Fruit fly (Drosophila melanogaster): ENCODE results near the gene Past1.

Gene Past1

dm6 chr3R:12719627-12720343, 22.7 kb downstream of the Past1 start (continued):
- TF ChIP-seq CG4404 (GFP tag; IDR thresholded peaks at IDR 0.05) (no peak), Hr3 (GFP tag; optimal IDR thresholded peaks at IDR 0.05) (peak; percentile 23), Xrp1 (GFP tag; IDR thresholded peaks at IDR 0.05) (peak; percentile 36; the same call in 1 of the 2 replicates), CG5180 (GFP tag; optimal IDR thresholded peaks at IDR 0.05) (no peak), al (GFP tag; IDR thresholded peaks at IDR 0.05) (no peak), CG1603 (tag; optimal IDR thresholded peaks at IDR 0.05) (no peak), CG17802 (tag; optimal IDR thresholded peaks at IDR 0.05) (no peak), CG13287 (GFP tag; IDR thresholded peaks at IDR 0.05; ENCODE audit: partially characterized antibody) (peak; percentile 25; the same call in 1 of the 2 replicates), gt (GFP tag; IDR thresholded peaks at IDR 0.05) (no peak), Kr (GFP tag; optimal IDR thresholded peaks at IDR 0.05) (no peak), lmd (GFP tag; IDR thresholded peaks at IDR 0.05) (no peak), CG32532 (GFP tag; IDR thresholded peaks at IDR 0.05) (peak; percentile 53), ftz-f1 (GFP tag; optimal IDR thresholded peaks at IDR 0.05) (peak; percentile 17), CG6813 (GFP tag; optimal IDR thresholded peaks at IDR 0.05) (peak; percentile 51), fu2 (GFP tag; optimal IDR thresholded peaks at IDR 0.05) (no peak), Nf-YA (GFP tag; IDR thresholded peaks at IDR 0.05) (no peak), hbn (GFP tag; IDR thresholded peaks at IDR 0.05; ENCODE audit: partially characterized antibody) (no peak), CG15514 (GFP tag; optimal IDR thresholded peaks at IDR 0.05) (peak; percentile 33), Hmx (GFP tag; optimal IDR thresholded peaks at IDR 0.05) (no peak), Jarid2 (GFP tag; optimal IDR thresholded peaks at IDR 0.05) (no peak), grau (tag; optimal IDR thresholded peaks at IDR 0.05) (peak; percentile 43), CG8359 (GFP tag; optimal IDR thresholded peaks at IDR 0.05; ENCODE audit: borderline replicate concordance) (no peak), ara (GFP tag; IDR thresholded peaks at IDR 0.05) (no peak), ash1 (GFP tag; optimal IDR thresholded peaks at IDR 0.05) (no peak), Spps (tag; optimal IDR thresholded peaks at IDR 0.05) (no peak), rib (GFP tag; IDR thresholded peaks at IDR 0.05) (peak; percentile 84; the same call in 1 of the 2 replicates), CG6683 (GFP tag; optimal IDR thresholded peaks at IDR 0.05) (peak; percentile 31), CG10274 (GFP tag; optimal IDR thresholded peaks at IDR 0.05) (no peak), CG31224 (GFP tag; IDR thresholded peaks at IDR 0.05) (no peak), E2f2 (GFP tag; IDR thresholded peaks at IDR 0.05) (0 out of 2 replicates have a peak, but pooled peaks have one; percentile 17), dmrt11E (tag; optimal IDR thresholded peaks at IDR 0.05) (no peak), p53 (GFP tag; optimal IDR thresholded peaks at IDR 0.05) (no peak), CG6765 (GFP tag; optimal IDR thresholded peaks at IDR 0.05) (peak; percentile 11), gsb (GFP tag; IDR thresholded peaks at IDR 0.05) (no peak), cg (GFP tag; optimal IDR thresholded peaks at IDR 0.05) (peak; percentile 67), gfzf (GFP tag; optimal IDR thresholded peaks at IDR 0.05) (no peak), CG31441 (GFP tag; IDR thresholded peaks at IDR 0.05) (peak; percentile 41), ranshi (GFP tag; IDR thresholded peaks at IDR 0.05) (no peak), prd (optimal IDR thresholded peaks at IDR 0.05) (no peak), prd (GFP tag; IDR thresholded peaks at IDR 0.05) (no peak), Usf (GFP tag; optimal IDR thresholded peaks at IDR 0.05) (no peak), Atf6 (GFP tag; IDR thresholded peaks at IDR 0.05) (no peak; the same call in 1 of the 2 replicates), psq (GFP tag; optimal IDR thresholded peaks at IDR 0.05) (no peak), CG13123 (GFP tag; optimal IDR thresholded peaks at IDR 0.05) (no peak), CG8924 (tag; optimal IDR thresholded peaks at IDR 0.05) (peak; percentile 24), scrt (GFP tag; optimal IDR thresholded peaks at IDR 0.05) (peak; percentile 30), Sry-β (GFP tag; optimal IDR thresholded peaks at IDR 0.05) (no peak), dm (GFP tag; optimal IDR thresholded peaks at IDR 0.05) (no peak), btn (GFP tag; optimal IDR thresholded peaks at IDR 0.05) (no peak), nau (GFP tag; optimal IDR thresholded peaks at IDR 0.05) (no peak)

All from whole organism, embryonic.